Worm (Caenorhabditis elegans) whole organism, midembryonic: ENCODE measurements around the gene hrpl-1.

Experiments
- T22C8.4 ChIP-seq: fragments of 200-800 bp; sonication (Bioruptor generic); IDR thresholded peaks from 2 replicates; pipeline ENCODE4 v1.3.6; 2022; ENCODE audit warnings: missing genetic modification characterization, missing compliant biosample characterization
- cog-1 ChIP-seq: sonication (generic microtip); optimal IDR thresholded peaks from 2 replicates; lab custom pipeline; 2016; ENCODE audit warnings: missing genetic modification characterization, missing compliant biosample characterization
- flt-1 ChIP-seq: fragments of 200-800 bp; sonication (Bioruptor generic); IDR thresholded peaks from 2 replicates; pipeline ENCODE4 v1.3.6; 2022; ENCODE audit warnings: missing genetic modification characterization, missing compliant biosample characterization
- klf-2 ChIP-seq: fragments of 200-800 bp; sonication (Bioruptor generic); conservative IDR thresholded peaks from 2 replicates; pipeline ENCODE4 v1.3.6; 2022; ENCODE audit warnings: missing genetic modification reagents, missing genetic modification characterization, missing compliant biosample characterization
- med-1 ChIP-seq: sonication (generic microtip); optimal IDR thresholded peaks from 2 replicates; lab custom pipeline; 2017; ENCODE audit warnings: missing genetic modification characterization, mild to moderate bottlenecking, missing compliant biosample characterization, antibody characterized with exemption, missing genetic modification reagents; ENCODE audit not compliant: insufficient read depth
- ref-1 ChIP-seq: fragments of 200-800 bp; sonication (Bioruptor generic); conservative IDR thresholded peaks from 2 replicates; pipeline ENCODE4 v1.3.6; 2022; ENCODE audit warnings: missing genetic modification reagents, missing genetic modification characterization, missing compliant biosample characterization
- tab-1 ChIP-seq: fragments of 200-800 bp; sonication (Bioruptor generic); IDR thresholded peaks from 2 replicates; pipeline ENCODE4 v1.3.6; 2022; ENCODE audit warnings: missing genetic modification characterization, missing compliant biosample characterization
- ztf-23 ChIP-seq: fragments of 200-800 bp; sonication (Bioruptor generic); IDR thresholded peaks from 2 replicates; pipeline ENCODE4 v1.3.6; 2022; ENCODE audit warnings: missing genetic modification reagents, missing genetic modification characterization, missing compliant biosample characterization
- ztf-29 ChIP-seq: fragments of 200-800 bp; sonication (Bioruptor generic); IDR thresholded peaks from 2 replicates; pipeline ENCODE4 v1.3.6; 2022; ENCODE audit warnings: missing genetic modification reagents, missing genetic modification characterization, missing compliant biosample characterization

hrpl-1 gene

DNA sequence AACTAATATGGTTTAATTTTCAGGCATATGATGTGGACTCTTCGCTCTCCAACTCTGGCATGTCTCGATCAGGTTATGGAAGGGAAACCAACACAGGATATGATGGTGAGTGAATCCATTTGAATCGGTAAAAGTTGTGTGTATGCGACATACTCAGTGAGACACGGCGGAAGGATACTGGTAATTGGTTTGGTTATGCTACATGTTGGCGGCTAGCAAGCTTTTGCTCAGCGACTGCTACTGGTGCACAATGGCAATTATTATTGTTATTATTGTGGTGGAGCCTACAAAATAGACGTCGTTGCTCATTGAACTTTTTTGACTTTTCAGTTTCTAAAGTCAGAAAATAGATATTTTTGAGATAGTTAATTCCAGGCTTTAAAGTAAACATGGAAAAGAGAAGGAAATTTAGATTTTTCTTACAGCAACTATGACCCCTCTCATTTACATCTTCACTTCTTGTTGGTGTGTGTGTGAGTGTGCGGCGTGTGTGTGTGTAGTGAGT is 42.2 kb downstream of the hrpl-1 start:
- no peak for TF ChIP-seq ztf-23 (GFP tag; lab: Robert Waterston, UW)
- TF ChIP-seq ref-1 (GFP tag; lab: Robert Waterston, UW), result no peak

DNA sequence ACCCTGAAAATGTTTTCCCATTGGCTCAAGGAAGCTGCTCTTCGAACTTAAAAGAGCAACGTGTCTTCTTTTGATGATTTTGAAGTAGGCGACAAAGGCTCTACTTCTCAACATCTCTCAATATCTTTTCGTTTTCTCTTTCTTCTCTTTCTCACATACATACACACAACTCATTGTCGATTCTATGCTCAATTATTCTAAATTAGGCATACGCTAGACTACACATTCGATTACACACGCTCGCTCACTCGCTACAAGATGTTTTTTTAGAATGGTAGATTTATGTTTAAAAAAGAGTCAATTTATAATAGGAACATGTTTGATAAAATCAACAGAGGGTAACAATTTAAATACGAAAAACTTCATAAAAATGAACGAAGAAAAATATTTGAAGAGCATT is 43.0 kb downstream of the hrpl-1 start:
- TF ChIP-seq T22C8.4 (GFP tag; lab: Robert Waterston, UW) (no peak), cog-1 (tag; lab: Kevin White, UChicago) (no peak), flt-1 (no peak), ztf-23 (GFP tag; lab: Robert Waterston, UW) (no peak), ref-1 (GFP tag; lab: Robert Waterston, UW) (no peak), tab-1 (GFP tag; lab: Robert Waterston, UW) (no peak), klf-2 (GFP tag; lab: Robert Waterston, UW) (no peak), med-1 (GFP tag; lab: Kevin White, UChicago) (no peak)

DNA sequence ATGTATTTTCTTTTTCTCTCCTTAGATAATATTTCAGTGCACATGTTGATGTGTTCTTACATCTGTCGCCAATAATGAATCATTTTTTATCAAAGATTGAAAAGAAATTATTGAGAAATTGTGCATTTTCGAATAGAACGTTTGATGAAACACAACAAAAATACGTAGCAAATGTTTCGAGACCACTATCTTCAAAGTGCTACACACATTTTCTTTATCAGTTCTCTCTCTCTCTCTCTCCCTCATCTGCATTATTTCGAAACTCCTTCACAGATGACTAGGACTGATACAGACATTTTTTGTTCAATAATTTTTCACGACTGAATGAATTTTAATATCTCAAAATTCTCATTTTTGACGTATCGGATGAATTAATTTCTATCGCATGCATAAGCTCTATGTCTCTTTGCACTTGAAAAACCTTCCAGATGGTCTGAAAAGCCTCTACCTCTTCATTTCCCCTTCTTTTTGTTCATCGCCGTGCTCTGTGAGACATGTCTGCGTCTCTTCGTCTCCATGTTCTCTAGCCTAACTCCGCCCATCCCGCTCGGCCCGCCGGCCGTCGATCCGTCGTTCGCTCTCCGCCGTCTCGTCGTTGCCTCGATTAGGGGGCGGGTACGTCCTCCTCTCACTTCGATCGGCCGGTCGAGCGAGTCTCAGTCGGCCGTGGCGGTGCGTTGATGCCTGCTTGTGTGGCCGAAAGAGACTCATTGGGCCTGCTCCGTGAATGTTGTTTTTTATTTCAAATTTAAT is 44.9 kb downstream of the hrpl-1 start:
- no peak for TF ChIP-seq ref-1 (GFP tag; lab: Robert Waterston, UW)
- 0 out of 2 replicates have a peak, but pooled peaks have one; percentile 21 for TF ChIP-seq ztf-23 (GFP tag; lab: Robert Waterston, UW)
- TF ChIP-seq med-1 (GFP tag; lab: Kevin White, UChicago), result no peak
- TF ChIP-seq ztf-29, result 0 out of 2 replicates have a peak, but pooled peaks have one; percentile 54
- no peak for TF ChIP-seq flt-1
- no peak for TF ChIP-seq klf-2 (GFP tag; lab: Robert Waterston, UW)
- TF ChIP-seq cog-1 (tag; lab: Kevin White, UChicago), result peak; percentile 64
- peak; percentile 46; the same call in 1 of the 2 replicates for TF ChIP-seq T22C8.4 (GFP tag; lab: Robert Waterston, UW)
- TF ChIP-seq tab-1 (GFP tag; lab: Robert Waterston, UW), result 0 out of 2 replicates have a peak, but pooled peaks have one; percentile 12
